Worm (Caenorhabditis elegans): ENCODE data around the gene T17A3.12.

Gene T17A3.12

ce11 chrIII:132118-132517 is 12.9 kb downstream of the T17A3.12 start, which contains the start of gene pals-22:
Gene pals-22 (plus strand): TSS chrIII:132418.
- TF ChIP-seq peb-1 (tag; optimal IDR thresholded peaks at IDR 0.05) (no peak), fos-1 (tag; optimal IDR thresholded peaks at IDR 0.05) (no peak), ztf-11 (tag; optimal IDR thresholded peaks at IDR 0.05) (no peak), zag-1 (tag; optimal IDR thresholded peaks at IDR 0.05) (no peak), mdl-1 (tag; optimal IDR thresholded peaks at IDR 0.05) (no peak), dmd-4 (tag; optimal IDR thresholded peaks at IDR 0.05) (no peak), nhr-11 (tag; optimal IDR thresholded peaks at IDR 0.05) (no peak), nhr-25 (tag; optimal IDR thresholded peaks at IDR 0.05) (no peak), nhr-12 (tag; optimal IDR thresholded peaks at IDR 0.05) (no peak), unc-62 (GFP tag; optimal IDR thresholded peaks at IDR 0.05) (no peak), snpc-4 (tag; optimal IDR thresholded peaks at IDR 0.05) (no peak), nhr-6 (tag; optimal IDR thresholded peaks at IDR 0.05) (no peak), aly-2 (tag; optimal IDR thresholded peaks at IDR 0.05) (no peak)

- peak in 1 of 2 experiments; percentile 75 for TF ChIP-seq lsy-2 (tag; optimal IDR thresholded peaks at IDR 0.05)
- TF ChIP-seq egl-27 (tag; optimal IDR thresholded peaks at IDR 0.05) = no peak
- no peak for TF ChIP-seq Y55F3AM.14 (GFP tag; optimal IDR thresholded peaks at IDR 0.05)
- no peak for TF ChIP-seq elt-3 (tag; optimal IDR thresholded peaks at IDR 0.05)
- no peak for TF ChIP-seq lin-11 (tag; optimal IDR thresholded peaks at IDR 0.05)
- TF ChIP-seq crh-2 (tag; optimal IDR thresholded peaks at IDR 0.05) = peak; percentile 60
- TF ChIP-seq ceh-16 (tag; optimal IDR thresholded peaks at IDR 0.05) = no peak
- peak; percentile 54 for TF ChIP-seq fos-1 (tag; optimal IDR thresholded peaks at IDR 0.05)
- no peak for TF ChIP-seq nhr-25 (tag; optimal IDR thresholded peaks at IDR 0.05)
- no peak for TF ChIP-seq ztf-1 (GFP tag; conservative IDR thresholded peaks at IDR 0.05)
- no peak for TF ChIP-seq unc-62 (GFP tag; optimal IDR thresholded peaks at IDR 0.05)
- TF ChIP-seq lin-39 (tag; optimal IDR thresholded peaks at IDR 0.05) = no peak
- TF ChIP-seq ama-1 (optimal IDR thresholded peaks at IDR 0.05) = no peak
- no peak for TF ChIP-seq mbf-1 (tag; optimal IDR thresholded peaks at IDR 0.05)
- no peak for TF ChIP-seq peb-1 (tag; optimal IDR thresholded peaks at IDR 0.05)
- peak; percentile 31 for TF ChIP-seq nhr-6 (tag; optimal IDR thresholded peaks at IDR 0.05)
- peak; percentile 79 for TF ChIP-seq nhr-129 (tag; optimal IDR thresholded peaks at IDR 0.05)
- TF ChIP-seq F13H6.1 (tag; optimal IDR thresholded peaks at IDR 0.05) = peak; percentile 22
- no peak for TF ChIP-seq snpc-4 (tag; optimal IDR thresholded peaks at IDR 0.05)
- no peak for TF ChIP-seq dmd-4 (tag; optimal IDR thresholded peaks at IDR 0.05)
- no peak for TF ChIP-seq nhr-77 (tag; optimal IDR thresholded peaks at IDR 0.05)
- no peak for TF ChIP-seq lin-13 (GFP tag; optimal IDR thresholded peaks at IDR 0.05)
- TF ChIP-seq nhr-21 (tag; optimal IDR thresholded peaks at IDR 0.05) = peak; percentile 16
- TF ChIP-seq ZK546.5 (tag; optimal IDR thresholded peaks at IDR 0.05) = no peak
- no peak for TF ChIP-seq elt-1 (tag; optimal IDR thresholded peaks at IDR 0.05)
- TF ChIP-seq ceh-82 (tag; optimal IDR thresholded peaks at IDR 0.05) = no peak
- no peak for TF ChIP-seq nhr-23 (tag; optimal IDR thresholded peaks at IDR 0.05)
- peak; percentile 46 for TF ChIP-seq gmeb-1 (tag; optimal IDR thresholded peaks at IDR 0.05)
- no peak for TF ChIP-seq sem-4 (tag; optimal IDR thresholded peaks at IDR 0.05)
- TF ChIP-seq nhr-10 (tag; optimal IDR thresholded peaks at IDR 0.05) = no peak
- TF ChIP-seq unc-39 (tag; optimal IDR thresholded peaks at IDR 0.05) = no peak
- TF ChIP-seq mab-5 (tag; optimal IDR thresholded peaks at IDR 0.05) = no peak
- TF ChIP-seq unc-55 (GFP tag; optimal IDR thresholded peaks at IDR 0.05) = peak; percentile 84
- no peak for TF ChIP-seq blmp-1 (tag; optimal IDR thresholded peaks at IDR 0.05; ENCODE audit: insufficient read depth)
- no peak for TF ChIP-seq aly-2 (tag; optimal IDR thresholded peaks at IDR 0.05)
- TF ChIP-seq alr-1 (tag; optimal IDR thresholded peaks at IDR 0.05) = no peak
- TF ChIP-seq zag-1 (tag; optimal IDR thresholded peaks at IDR 0.05) = peak; percentile 19
- TF ChIP-seq ztf-11 (tag; optimal IDR thresholded peaks at IDR 0.05) = no peak
- no peak for TF ChIP-seq nhr-12 (tag; optimal IDR thresholded peaks at IDR 0.05)
- TF ChIP-seq C34F6.9 (tag; optimal IDR thresholded peaks at IDR 0.05) = peak; percentile 83
- no peak for TF ChIP-seq skn-1 (tag; optimal IDR thresholded peaks at IDR 0.05)
- no peak for TF ChIP-seq mdl-1 (tag; optimal IDR thresholded peaks at IDR 0.05)
- no peak for TF ChIP-seq ztf-4 (tag; optimal IDR thresholded peaks at IDR 0.05)
Measured at ce11 chrIII:131627-132026, 13.4 kb downstream of the T17A3.12 start.
